Fruit fly (Drosophila melanogaster) whole organism, embryonic: ENCODE data around the gene Obp99c.

Experiments used
- Awh ChIP-seq: fragments of 200-800 bp; sonication (Bioruptor generic); IDR thresholded peaks from 2 replicates; pipeline ENCODE4, ENCODE4 v1.3.6; 2022; ENCODE audit warnings: missing biosample characterization, missing genetic modification characterization
- Bdp1 ChIP-seq: fragments of 200-800 bp; sonication (Bioruptor generic); optimal IDR thresholded peaks from 3 replicates; lab custom pipeline; 2016; ENCODE audit warnings: missing biosample characterization, missing genetic modification characterization
- BtbVII ChIP-seq: fragments of 200-800 bp; sonication (Bioruptor generic); optimal IDR thresholded peaks from 3 replicates; lab custom pipeline; 2017; ENCODE audit warnings: missing biosample characterization, mild to moderate bottlenecking, missing genetic modification characterization
- CG10147 ChIP-seq: fragments of 200-800 bp; sonication (Bioruptor generic); optimal IDR thresholded peaks from 2 replicates; lab custom pipeline; 2019; ENCODE audit warnings: missing biosample characterization, mild to moderate bottlenecking, missing genetic modification characterization, moderate library complexity
- CG10209 ChIP-seq: fragments of 200-800 bp; sonication (Bioruptor generic); optimal IDR thresholded peaks from 3 replicates; lab custom pipeline; 2017; ENCODE audit warnings: missing biosample characterization, mild to moderate bottlenecking, missing genetic modification characterization, missing genetic modification reagents
- CG10274 ChIP-seq: fragments of 200-800 bp; sonication (Bioruptor generic); optimal IDR thresholded peaks from 3 replicates; lab custom pipeline; 2017; ENCODE audit warnings: missing biosample characterization, mild to moderate bottlenecking, missing genetic modification characterization
- CG10565 ChIP-seq: fragments of 200-800 bp; sonication (Bioruptor generic); optimal IDR thresholded peaks from 3 replicates; lab custom pipeline; 2016; ENCODE audit warnings: missing biosample characterization, mild to moderate bottlenecking, missing genetic modification characterization
- CG12071 ChIP-seq: fragments of 200-800 bp; sonication (Bioruptor generic); optimal IDR thresholded peaks from 3 replicates; lab custom pipeline; 2018; ENCODE audit warnings: missing biosample characterization, mild to moderate bottlenecking, missing genetic modification characterization
- CG14441 ChIP-seq: fragments of 200-800 bp; sonication (Bioruptor generic); IDR thresholded peaks from 2 replicates; pipeline ENCODE4 v1.3.6; 2022; ENCODE audit warnings: missing biosample characterization, missing genetic modification characterization
- CG14667 ChIP-seq: fragments of 200-800 bp; sonication (Bioruptor generic); IDR thresholded peaks from 2 replicates; pipeline ENCODE4 v1.3.6; 2022; ENCODE audit warnings: missing biosample characterization, missing genetic modification characterization
- CG14710 ChIP-seq: fragments of 200-800 bp; sonication (Bioruptor generic); optimal IDR thresholded peaks from 3 replicates; lab custom pipeline; 2019; ENCODE audit warnings: missing biosample characterization, mild to moderate bottlenecking, missing genetic modification characterization, moderate library complexity
- CG14860 ChIP-seq: fragments of 200-800 bp; sonication (Bioruptor generic); IDR thresholded peaks from 3 replicates; pipeline ENCODE4 v1.3.6; 2022; ENCODE audit warnings: missing biosample characterization, missing genetic modification characterization; ENCODE audit not compliant: partially characterized antibody
- CG1529 ChIP-seq: fragments of 200-800 bp; sonication (Bioruptor generic); optimal IDR thresholded peaks from 3 replicates; lab custom pipeline; 2018; ENCODE audit warnings: missing biosample characterization, missing genetic modification characterization
- CG17328 ChIP-seq: fragments of 200-800 bp; sonication (Bioruptor generic); IDR thresholded peaks from 2 replicates; pipeline ENCODE4 v1.3.6; 2022; ENCODE audit warnings: missing biosample characterization, missing genetic modification characterization
- CG18764 ChIP-seq: fragments of 200-800 bp; sonication (Bioruptor generic); optimal IDR thresholded peaks from 3 replicates; lab custom pipeline; 2016; ENCODE audit warnings: missing biosample characterization, missing genetic modification characterization
- CG30020 ChIP-seq: fragments of 200-800 bp; optimal IDR thresholded peaks from 2 replicates; lab custom pipeline; 2019; ENCODE audit warnings: missing biosample characterization, mild to moderate bottlenecking, missing genetic modification characterization, moderate library complexity
- CG32767 ChIP-seq: fragments of 200-800 bp; sonication (Bioruptor generic); IDR thresholded peaks from 2 replicates; pipeline ENCODE4 v1.3.6; 2022; ENCODE audit warnings: missing biosample characterization, missing genetic modification characterization
- CG33557 ChIP-seq: fragments of 200-800 bp; sonication (Bioruptor generic); optimal IDR thresholded peaks from 2 replicates; lab custom pipeline; 2019; ENCODE audit warnings: missing biosample characterization, mild to moderate bottlenecking, missing genetic modification characterization, moderate library complexity
- CG3407 ChIP-seq: fragments of 200-800 bp; sonication (Bioruptor generic); optimal IDR thresholded peaks from 2 replicates; lab custom pipeline; 2018; ENCODE audit warnings: missing biosample characterization, mild to moderate bottlenecking, missing genetic modification characterization
- CG34224 ChIP-seq: fragments of 200-800 bp; sonication (Bioruptor generic); IDR thresholded peaks from 3 replicates; pipeline ENCODE4 v1.3.6; 2022; ENCODE audit warnings: missing biosample characterization, missing genetic modification characterization; ENCODE audit not compliant: partially characterized antibody
- CG4328 ChIP-seq: fragments of 200-800 bp; sonication (Bioruptor generic); optimal IDR thresholded peaks from 3 replicates; lab custom pipeline; 2017; ENCODE audit warnings: missing biosample characterization, missing genetic modification reagents, missing genetic modification characterization
- CG6654 ChIP-seq: fragments of 200-800 bp; sonication (Bioruptor generic); optimal IDR thresholded peaks from 2 replicates; lab custom pipeline; 2017; ENCODE audit warnings: missing biosample characterization, mild to moderate bottlenecking, missing genetic modification characterization
- CG6765 ChIP-seq: fragments of 200-800 bp; sonication (Bioruptor generic); optimal IDR thresholded peaks from 3 replicates; lab custom pipeline; 2017; ENCODE audit warnings: missing biosample characterization, mild to moderate bottlenecking, missing genetic modification characterization
- CG9817 ChIP-seq: fragments of 200-800 bp; sonication (Bioruptor generic); optimal IDR thresholded peaks from 2 replicates; lab custom pipeline; 2018; ENCODE audit warnings: missing biosample characterization, mild to moderate bottlenecking, missing genetic modification characterization, moderate library complexity
- Dbx ChIP-seq: fragments of 200-800 bp; sonication (Bioruptor generic); IDR thresholded peaks from 3 replicates; pipeline ENCODE4 v1.3.6; 2022; ENCODE audit warnings: missing biosample characterization, missing genetic modification characterization
- Deaf1 ChIP-seq: fragments of 200-800 bp; optimal IDR thresholded peaks from 3 replicates; lab custom pipeline; 2019; ENCODE audit warnings: missing biosample characterization, mild to moderate bottlenecking, missing genetic modification characterization, moderate library complexity
- Dp ChIP-seq: fragments of 200-800 bp; sonication (Bioruptor generic); optimal IDR thresholded peaks from 2 replicates; lab custom pipeline; 2018; ENCODE audit warnings: missing biosample characterization, mild to moderate bottlenecking, missing genetic modification characterization, moderate library complexity
- Dref ChIP-seq: fragments of 200-800 bp; sonication (Bioruptor generic); IDR thresholded peaks from 2 replicates; pipeline ENCODE4 v1.3.6; 2022; ENCODE audit warnings: missing biosample characterization, missing genetic modification characterization
- Drgx ChIP-seq: fragments of 200-800 bp; sonication (Bioruptor generic); IDR thresholded peaks from 2 replicates; pipeline ENCODE4 v1.3.6; 2022; ENCODE audit warnings: missing biosample characterization, missing genetic modification characterization
- Ets97D ChIP-seq: fragments of 200-800 bp; sonication (Bioruptor generic); optimal IDR thresholded peaks from 3 replicates; lab custom pipeline; 2016; ENCODE audit warnings: missing biosample characterization, missing genetic modification characterization
- Fer3 ChIP-seq: fragments of 200-800 bp; sonication (Bioruptor generic); optimal IDR thresholded peaks from 2 replicates; lab custom pipeline; 2018; ENCODE audit warnings: missing biosample characterization, mild to moderate bottlenecking, missing genetic modification characterization, moderate library complexity
- MTF-1 ChIP-seq: fragments of 200-800 bp; sonication (Bioruptor generic); optimal IDR thresholded peaks from 2 replicates; lab custom pipeline; 2018; ENCODE audit warnings: missing biosample characterization, mild to moderate bottlenecking, missing genetic modification characterization, borderline replicate concordance
- Nf-YC ChIP-seq: fragments of 200-800 bp; optimal IDR thresholded peaks from 3 replicates; lab custom pipeline; 2019; ENCODE audit warnings: missing biosample characterization, mild to moderate bottlenecking, missing genetic modification characterization, moderate library complexity
- Rfx ChIP-seq: fragments of 200-800 bp; sonication (Bioruptor generic); IDR thresholded peaks from 2 replicates; pipeline ENCODE4 v1.3.6; 2022; ENCODE audit warnings: missing biosample characterization, missing genetic modification characterization
- Side ChIP-seq: fragments of 200-800 bp; sonication (Bioruptor generic); optimal IDR thresholded peaks from 2 replicates; lab custom pipeline; 2016; ENCODE audit warnings: missing biosample characterization, missing genetic modification characterization
- Trl ChIP-seq, 3 experiments: fragments of >200 bp in 2 of 3; fragments of 200-800 bp in 1 of 3; sonication (Bioruptor generic) in 1 of 3; optimal IDR thresholded peaks; 2 replicates in 1 of 3; 3 replicates in 2 of 3; lab custom pipeline; 2016 to 2017; ENCODE audit warnings: missing biosample characterization in 1 of 3, missing genetic modification characterization in 1 of 3
- abd-A ChIP-seq: fragments of 200-800 bp; sonication (Bioruptor generic); optimal IDR thresholded peaks from 3 replicates; lab custom pipeline; 2019; ENCODE audit warnings: missing biosample characterization, mild to moderate bottlenecking, missing genetic modification characterization, moderate library complexity
- aop ChIP-seq: fragments of 200-800 bp; sonication (Bioruptor generic); IDR thresholded peaks from 2 replicates; pipeline ENCODE4 v1.3.6; 2022; ENCODE audit warnings: missing biosample characterization, missing genetic modification characterization
- bigmax ChIP-seq: fragments of 200-800 bp; sonication (Bioruptor generic); optimal IDR thresholded peaks from 2 replicates; lab custom pipeline; 2018; ENCODE audit warnings: missing biosample characterization, mild to moderate bottlenecking, missing genetic modification characterization
- ci ChIP-seq: fragments of 200-800 bp; sonication (Bioruptor generic); IDR thresholded peaks from 3 replicates; pipeline ENCODE4 v1.3.6; 2022; ENCODE audit warnings: missing biosample characterization, missing genetic modification characterization
- crc ChIP-seq: fragments of 200-800 bp; sonication (Bioruptor generic); optimal IDR thresholded peaks from 2 replicates; lab custom pipeline; 2016; ENCODE audit warnings: missing biosample characterization, missing genetic modification characterization
- danr ChIP-seq: fragments of 200-800 bp; sonication (Bioruptor generic); IDR thresholded peaks from 2 replicates; pipeline ENCODE4 v1.3.6; 2022; ENCODE audit warnings: missing biosample characterization, missing genetic modification characterization
- dimm ChIP-seq: fragments of 200-800 bp; sonication (Bioruptor generic); IDR thresholded peaks from 2 replicates; pipeline ENCODE4 v1.3.6; 2022; ENCODE audit warnings: missing biosample characterization, missing genetic modification characterization
- disco-r ChIP-seq: fragments of 200-800 bp; sonication (Bioruptor generic); optimal IDR thresholded peaks from 2 replicates; lab custom pipeline; 2016; ENCODE audit warnings: missing biosample characterization, missing genetic modification characterization
- maf-S ChIP-seq: fragments of 200-800 bp; sonication (Bioruptor generic); optimal IDR thresholded peaks from 2 replicates; lab custom pipeline; 2016; ENCODE audit warnings: missing biosample characterization, missing genetic modification characterization
- nerfin-1 ChIP-seq: fragments of 200-800 bp; sonication (Bioruptor generic); optimal IDR thresholded peaks from 3 replicates; lab custom pipeline; 2019; ENCODE audit warnings: missing biosample characterization, mild to moderate bottlenecking, missing genetic modification characterization, moderate library complexity
- sc ChIP-seq, 3 experiments: fragments of >200 bp in 2 of 3; fragments of 200-800 bp in 1 of 3; sonication (Bioruptor generic) in 1 of 3; optimal IDR thresholded peaks; 2 replicates in 2 of 3; 3 replicates in 1 of 3; lab custom pipeline; 2017; ENCODE audit warnings: mild to moderate bottlenecking in 1 of 3, missing biosample characterization in 1 of 3, missing genetic modification characterization in 1 of 3, missing genetic modification reagents in 1 of 3
- sens ChIP-seq: fragments of 200-800 bp; sonication (Bioruptor generic); peaks from one replicate; lab custom pipeline; 2016; ENCODE audit warnings: missing biosample characterization, missing genetic modification characterization
- sob ChIP-seq: fragments of 200-800 bp; sonication (Bioruptor generic); IDR thresholded peaks from 2 replicates; pipeline ENCODE4 v1.3.6; 2022; ENCODE audit warnings: missing biosample characterization, missing genetic modification characterization
- sr ChIP-seq: fragments of 200-800 bp; sonication (Bioruptor generic); IDR thresholded peaks from 3 replicates; pipeline ENCODE4 v1.3.6; 2022; ENCODE audit warnings: missing biosample characterization, missing genetic modification characterization

Gene Obp99c

dm6 chr3R:29651488-29651887 lies 37.6 kb downstream of the Obp99c start (continued):
- TF ChIP-seq CG30020 (no peak), sens (peak; percentile 9), MTF-1 (no peak), Drgx (GFP tag; lab: Robert Waterston, UW) (no peak), bigmax (GFP tag; lab: Kevin White, UChicago) (no peak), CG34224 (GFP tag; lab: Robert Waterston, UW) (no peak), Rfx (GFP tag; lab: Robert Waterston, UW) (peak; percentile 30; the same call in 1 of the 2 replicates), CG10274 (GFP tag; lab: Kevin White, UChicago) (no peak), danr (no peak), Trl (optimal IDR thresholded peaks at IDR 0.05; lab: Kevin White, UChicago) (no peak), Trl (GFP tag; optimal IDR thresholded peaks at IDR 0.05; lab: Kevin White, UChicago) (no peak), Fer3 (peak; percentile 48), Dp (no peak), BtbVII (peak; percentile 45), CG14667 (GFP tag; lab: Robert Waterston, UW) (0 out of 2 replicates have a peak, but pooled peaks have one; percentile 4), CG10209 (GFP tag; lab: Kevin White, UChicago) (no peak), Ets97D (GFP tag; lab: Kevin White, UChicago) (no peak), CG6654 (no peak), CG10565 (GFP tag; lab: Kevin White, UChicago) (no peak), disco-r (GFP tag; lab: Kevin White, UChicago) (no peak), ci (GFP tag; lab: Robert Waterston, UW) (peak; percentile 58; the same call in 1 of the 3 replicates), sr (GFP tag; lab: Robert Waterston, UW) (no peak), Awh (no peak), CG6765 (GFP tag; lab: Kevin White, UChicago) (peak; percentile 9), nerfin-1 (no peak), CG33557 (GFP tag; lab: Kevin White, UChicago) (no peak), CG18764 (GFP tag; lab: Kevin White, UChicago) (no peak), CG4328 (no peak), CG12071 (peak; percentile 44), CG32767 (GFP tag; lab: Robert Waterston, UW) (no peak), abd-A (tag; lab: Kevin White, UChicago) (peak; percentile 7), sob (GFP tag; lab: Robert Waterston, UW) (0 out of 2 replicates have a peak, but pooled peaks have one; percentile 8), CG14710 (no peak), Bdp1 (GFP tag; lab: Kevin White, UChicago) (no peak), maf-S (GFP tag; lab: Kevin White, UChicago) (no peak), CG10147 (GFP tag; lab: Kevin White, UChicago) (peak; percentile 32), Side (GFP tag; lab: Kevin White, UChicago) (no peak), crc (GFP tag; lab: Kevin White, UChicago) (no peak), aop (GFP tag; lab: Robert Waterston, UW) (no peak), CG14441 (GFP tag; lab: Robert Waterston, UW) (peak; percentile 30; the same call in 1 of the 2 replicates), CG3407 (GFP tag; lab: Kevin White, UChicago) (no peak), CG1529 (no peak), Dbx (0 out of 3 replicates have a peak, but pooled peaks have one; percentile 65), CG14860 (GFP tag; lab: Robert Waterston, UW) (no peak), Nf-YC (tag; lab: Kevin White, UChicago) (no peak), CG17328 (no peak; the same call in 1 of the 2 replicates), Dref (GFP tag; lab: Robert Waterston, UW) (no peak), Deaf1 (tag; lab: Kevin White, UChicago) (no peak), CG9817 (tag; lab: Kevin White, UChicago) (peak; percentile 24), sc (optimal IDR thresholded peaks at IDR 0.05; lab: Kevin White, UChicago) (no peak), sc (GFP tag; optimal IDR thresholded peaks at IDR 0.05; lab: Kevin White, UChicago) (no peak), dimm (GFP tag; lab: Robert Waterston, UW) (no peak)
